Fruit fly (Drosophila melanogaster): ENCODE measurements around the gene CG13010.

CG13010 gene

DNA sequence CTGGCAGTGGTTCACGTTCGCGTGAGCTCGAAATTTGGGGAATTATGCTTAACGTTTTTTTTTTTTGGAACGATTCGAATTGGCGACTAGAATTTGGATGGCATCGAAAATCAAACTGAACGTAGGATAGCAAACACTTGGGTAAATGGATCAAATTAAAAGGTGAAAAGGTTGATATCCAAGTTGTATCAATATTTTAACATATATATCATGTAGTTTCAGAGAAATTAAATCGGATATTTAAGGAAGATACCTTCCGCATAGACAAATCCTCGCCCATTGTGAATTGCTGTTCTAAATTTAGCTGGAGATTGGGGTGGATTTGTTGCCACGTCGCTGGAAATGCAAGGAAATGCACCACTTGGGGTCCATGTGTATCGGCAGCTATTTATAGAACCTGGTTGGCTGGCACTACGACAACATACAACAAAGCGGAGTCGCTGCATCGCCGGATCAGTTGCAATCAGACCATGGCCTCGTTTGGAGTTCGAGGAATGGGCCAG is at the start of gene CG13010, which contains the start of gene sing:
TSS of gene CG13010 (minus strand) at position 101 of the 503 bp plus-strand sequence.
TSS of gene sing (plus strand) at position 453 of the 503 bp plus-strand sequence.
- 0 out of 2 replicates have a peak, but pooled peaks have one; percentile 11 for TF ChIP-seq CG4360 (GFP tag; IDR thresholded peaks at IDR 0.05)
- TF ChIP-seq CG8944 (GFP tag; optimal IDR thresholded peaks at IDR 0.05): no peak
- TF ChIP-seq CG8359 (GFP tag; optimal IDR thresholded peaks at IDR 0.05; ENCODE audit: borderline replicate concordance): no peak
- peak; percentile 52 for TF ChIP-seq sens (GFP tag)
- TF ChIP-seq gt (GFP tag; IDR thresholded peaks at IDR 0.05): no peak
- no peak for TF ChIP-seq ewg (GFP tag; optimal IDR thresholded peaks at IDR 0.05)
- no peak for TF ChIP-seq CG12299 (tag; optimal IDR thresholded peaks at IDR 0.05)
- peak; percentile 80 for TF ChIP-seq CG2712 (tag; optimal IDR thresholded peaks at IDR 0.05)
- TF ChIP-seq Sin3A (optimal IDR thresholded peaks at IDR 0.05): no peak
- peak; percentile 41 for TF ChIP-seq twi (tag; optimal IDR thresholded peaks at IDR 0.05)

DNA sequence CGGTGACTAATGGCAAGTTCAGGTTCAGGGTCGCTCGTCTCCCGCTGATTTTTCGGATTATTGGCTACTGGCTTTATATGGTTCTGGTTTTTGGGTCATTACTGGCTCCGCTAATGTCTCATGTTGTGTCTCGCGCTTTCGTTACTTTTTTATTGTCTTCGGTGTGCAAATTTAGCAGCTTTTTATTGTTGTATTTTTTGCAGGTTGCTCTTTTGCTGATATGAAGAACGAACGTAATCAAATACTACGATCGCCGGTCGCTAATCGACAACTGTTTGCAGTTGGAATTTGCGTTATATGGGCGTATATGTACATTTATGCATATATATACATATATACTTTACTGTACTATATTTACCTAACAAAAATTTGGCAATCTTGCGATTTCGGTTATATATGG is 45.8 kb upstream of the CG13010 start:
- TF ChIP-seq HLH54F (GFP tag; optimal IDR thresholded peaks at IDR 0.05): no peak
- TF ChIP-seq sob (GFP tag; IDR thresholded peaks at IDR 0.05): no peak
- no peak for TF ChIP-seq CG8281 (tag; optimal IDR thresholded peaks at IDR 0.05)
- no peak for TF ChIP-seq CG17802 (tag; optimal IDR thresholded peaks at IDR 0.05)
- TF ChIP-seq dm (GFP tag; optimal IDR thresholded peaks at IDR 0.05): no peak
- TF ChIP-seq nau (GFP tag; optimal IDR thresholded peaks at IDR 0.05): no peak
- TF ChIP-seq CG15601 (tag; optimal IDR thresholded peaks at IDR 0.05): no peak
- TF ChIP-seq Dfd (GFP tag; optimal IDR thresholded peaks at IDR 0.05): no peak
- TF ChIP-seq kni (GFP tag; optimal IDR thresholded peaks at IDR 0.05): no peak
- TF ChIP-seq stwl (tag; optimal IDR thresholded peaks at IDR 0.05): no peak
- no peak for TF ChIP-seq CG3281 (GFP tag; optimal IDR thresholded peaks at IDR 0.05)
- TF ChIP-seq danr (GFP tag; IDR thresholded peaks at IDR 0.05): no peak
- no peak for TF ChIP-seq Lhr (GFP tag; optimal IDR thresholded peaks at IDR 0.05)
- TF ChIP-seq sens-2 (GFP tag; IDR thresholded peaks at IDR 0.05): no peak
- no peak for TF ChIP-seq sens (GFP tag)
- no peak for TF ChIP-seq CG18011 (GFP tag; optimal IDR thresholded peaks at IDR 0.05)
- TF ChIP-seq H15 (GFP tag; IDR thresholded peaks at IDR 0.05): no peak
- no peak for TF ChIP-seq CG7745 (tag; optimal IDR thresholded peaks at IDR 0.05)
- no peak for TF ChIP-seq CG2712 (tag; optimal IDR thresholded peaks at IDR 0.05)
- no peak for TF ChIP-seq CG9727 (GFP tag; optimal IDR thresholded peaks at IDR 0.05)

DNA sequence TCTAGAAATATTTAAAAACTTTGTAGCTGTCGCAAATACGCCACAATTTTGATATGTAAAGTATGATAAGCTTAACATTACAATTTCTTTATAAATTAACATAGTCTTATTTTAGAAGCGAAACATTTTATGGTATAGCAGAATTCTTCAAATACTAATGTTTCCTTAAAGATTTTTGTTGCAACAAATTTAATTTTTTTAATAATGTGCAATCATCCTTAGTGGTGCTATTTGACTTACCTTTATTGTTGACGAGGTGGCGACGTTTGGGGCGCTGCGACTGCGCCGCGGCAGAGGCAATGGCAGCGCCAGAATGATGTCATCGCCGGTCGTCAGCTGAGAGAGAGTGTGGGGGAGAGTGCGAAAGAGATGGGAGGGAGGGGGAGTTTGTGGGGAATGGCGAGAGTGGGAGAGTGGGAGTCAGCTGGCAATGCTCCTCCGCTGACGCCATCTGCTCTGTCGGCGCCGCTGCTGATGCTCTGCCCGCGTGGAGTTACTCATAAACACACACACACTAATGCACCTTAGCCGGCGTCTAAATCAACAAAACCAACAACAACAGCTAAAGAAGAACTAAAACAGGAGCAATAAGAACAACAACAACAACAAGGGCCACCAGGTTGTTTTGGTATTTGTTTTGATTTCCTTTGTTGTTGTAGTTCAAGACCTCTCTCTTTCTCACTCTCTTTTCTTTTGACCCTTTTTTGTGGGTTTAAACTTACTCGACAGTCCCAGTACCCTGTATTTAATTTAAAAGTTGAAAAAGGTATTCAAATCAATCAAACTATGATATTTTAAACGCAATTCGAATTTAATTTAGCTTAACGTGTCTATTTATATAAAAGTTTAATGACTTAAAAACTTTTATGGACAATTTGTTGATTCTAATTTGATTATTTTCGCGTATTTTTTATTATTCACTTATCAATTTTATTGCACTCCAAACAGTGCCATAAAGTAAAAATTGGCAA is 44.7 kb upstream of the CG13010 start:
- TF ChIP-seq CG1233 (GFP tag; optimal IDR thresholded peaks at IDR 0.05) (peak; percentile 54), bab2 (GFP tag; optimal IDR thresholded peaks at IDR 0.05) (no peak), eyg (GFP tag; optimal IDR thresholded peaks at IDR 0.05) (no peak), CG4424 (GFP tag; optimal IDR thresholded peaks at IDR 0.05) (peak; percentile 8), CG5180 (GFP tag; optimal IDR thresholded peaks at IDR 0.05) (peak; percentile 50), CG12659 (GFP tag; optimal IDR thresholded peaks at IDR 0.05) (peak; percentile 80), CG16815 (GFP tag; optimal IDR thresholded peaks at IDR 0.05) (peak; percentile 56), CG7928 (GFP tag; optimal IDR thresholded peaks at IDR 0.05) (no peak), tap (tag; optimal IDR thresholded peaks at IDR 0.05) (peak; percentile 19), CG14667 (GFP tag; IDR thresholded peaks at IDR 0.05) (peak; percentile 34), CG11456 (GFP tag; IDR thresholded peaks at IDR 0.05) (peak; percentile 53; the same call in 2 of the 3 replicates), CG1602 (GFP tag; optimal IDR thresholded peaks at IDR 0.05) (peak; percentile 42), TFAM (GFP tag; optimal IDR thresholded peaks at IDR 0.05) (no peak), fd96Cb (tag; optimal IDR thresholded peaks at IDR 0.05) (peak; percentile 61), sc (optimal IDR thresholded peaks at IDR 0.05) (no peak), sc (GFP tag; optimal IDR thresholded peaks at IDR 0.05) (peak; percentile 63), Fer3 (tag; optimal IDR thresholded peaks at IDR 0.05) (peak; percentile 58), CG2712 (tag; optimal IDR thresholded peaks at IDR 0.05) (peak; percentile 76), CG14050 (GFP tag; IDR thresholded peaks at IDR 0.05) (peak; percentile 67; the same call in 2 of the 3 replicates), CG11247 (GFP tag; IDR thresholded peaks at IDR 0.05) (no peak)

All from whole organism, embryonic.